Fruit fly (Drosophila melanogaster) whole organism, larva: ENCODE results near the gene esg.

Experiments used
- noc ChIP-seq: fragments of 200-800 bp; sonication (Bioruptor generic); optimal IDR thresholded peaks from 3 replicates; lab custom pipeline; 2019; ENCODE audit warnings: missing biosample characterization, mild to moderate bottlenecking, missing genetic modification characterization, moderate library complexity

Gene esg

DNA sequence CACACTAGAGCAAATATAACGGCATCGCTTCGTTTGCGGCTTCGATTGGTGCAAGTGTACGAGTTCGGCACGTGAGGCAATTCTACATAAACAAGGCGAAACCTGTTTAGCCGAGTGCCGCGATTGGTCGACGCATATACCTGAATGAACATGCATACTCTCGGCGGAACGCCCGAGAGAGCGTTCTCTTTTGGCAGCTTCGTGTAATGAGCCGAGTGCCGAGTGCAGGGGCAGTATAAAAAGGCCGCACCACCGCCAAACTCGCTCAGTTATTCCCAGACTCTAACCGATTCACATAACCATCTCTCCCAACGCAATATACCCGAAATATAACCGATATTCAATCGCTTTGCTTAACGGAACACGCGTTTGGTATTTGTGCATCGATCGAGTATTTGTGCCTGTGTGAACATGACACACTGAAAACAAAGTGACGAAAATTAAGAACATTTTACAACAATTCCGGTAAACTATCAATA, at the start of gene esg:
esg (plus strand) TSS at position 265 of the 479 bp plus-strand sequence.
- no peak for TF ChIP-seq noc (tag; lab: Kevin White, UChicago)

- TF ChIP-seq noc (tag; lab: Kevin White, UChicago), result no peak
Measured at dm6 chr2L:15284700-15285099, 49.0 kb upstream of the esg start, which contains the start of gene CG15263. Gene CG15263, plus strand, starts transcription at chr2L:15285000.

DNA sequence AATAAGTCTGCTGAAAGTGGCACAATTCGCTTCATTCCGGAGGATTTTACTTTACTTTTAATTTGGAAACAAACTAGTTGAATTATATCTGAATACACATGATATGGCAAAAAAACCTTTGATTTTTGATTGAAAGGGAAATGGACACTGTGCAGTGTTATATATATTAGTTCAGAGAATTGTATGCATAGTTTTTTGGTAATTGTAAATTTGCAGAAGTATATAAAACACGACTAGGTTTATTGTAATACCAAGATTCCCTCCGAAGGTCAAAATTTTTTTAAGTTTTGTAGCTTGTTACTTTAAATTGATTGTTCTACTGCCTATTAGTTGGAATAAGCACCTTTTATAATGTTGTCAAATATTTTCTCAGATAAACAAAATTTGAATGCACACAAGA, 41.5 kb upstream of the esg start, which contains the start of gene CG15260:
CG15260 (minus strand) TSS at position 101 of the 400 bp plus-strand sequence.
- no peak for TF ChIP-seq noc (tag; lab: Kevin White, UChicago)

- no peak for TF ChIP-seq noc (tag; lab: Kevin White, UChicago)
Measured at dm6 chr2L:15297508-15297907, 36.2 kb upstream of the esg start, which contains the start of gene CG15262. Gene CG15262, plus strand, starts transcription at chr2L:15297808.

DNA sequence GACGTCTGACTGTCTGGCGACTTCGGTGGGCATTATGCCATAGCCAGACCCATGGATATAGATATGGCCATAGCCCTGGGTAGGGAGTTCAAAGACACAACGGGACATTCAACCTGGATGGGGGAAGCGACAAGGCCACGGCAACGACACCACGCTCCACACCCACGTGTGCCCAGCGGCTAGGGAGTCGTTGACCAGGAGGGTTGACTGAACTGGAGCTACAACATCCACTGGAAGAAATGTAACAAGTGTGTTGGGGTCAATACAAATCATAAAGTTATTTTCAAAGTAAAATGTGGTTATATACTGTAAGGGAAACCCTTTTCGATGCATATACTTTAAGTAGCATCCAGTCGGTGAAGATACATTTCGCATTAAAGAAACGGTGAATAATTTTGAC, 31.8 kb upstream of the esg start:
- TF ChIP-seq noc (tag; lab: Kevin White, UChicago), result no peak

- no peak for TF ChIP-seq noc (tag; lab: Kevin White, UChicago)
Measured at dm6 chr2L:15304359-15304758, 29.3 kb upstream of the esg start.

DNA sequence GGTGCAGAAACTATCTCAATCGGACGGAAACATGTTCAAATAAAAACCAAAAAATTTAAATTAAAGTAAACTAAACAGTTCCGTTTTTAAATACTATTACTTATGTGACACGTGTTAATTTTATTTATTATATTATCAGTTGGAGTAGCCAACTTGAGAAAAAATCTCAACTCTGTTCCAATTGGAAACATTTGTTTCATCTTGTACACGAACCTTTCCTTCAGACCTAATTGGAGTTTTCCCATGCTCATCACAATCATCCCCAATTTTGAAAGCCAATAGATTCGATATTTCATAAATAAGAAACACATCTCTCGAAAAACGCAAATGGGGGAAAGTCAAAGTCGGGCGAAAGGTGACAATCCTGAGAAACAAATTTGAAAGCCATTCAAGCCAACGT, 26.9 kb upstream of the esg start:
- no peak for TF ChIP-seq noc (tag; lab: Kevin White, UChicago)

- TF ChIP-seq noc (tag; lab: Kevin White, UChicago), result no peak
Measured at dm6 chr2L:15314903-15315302, 18.8 kb upstream of the esg start.

DNA sequence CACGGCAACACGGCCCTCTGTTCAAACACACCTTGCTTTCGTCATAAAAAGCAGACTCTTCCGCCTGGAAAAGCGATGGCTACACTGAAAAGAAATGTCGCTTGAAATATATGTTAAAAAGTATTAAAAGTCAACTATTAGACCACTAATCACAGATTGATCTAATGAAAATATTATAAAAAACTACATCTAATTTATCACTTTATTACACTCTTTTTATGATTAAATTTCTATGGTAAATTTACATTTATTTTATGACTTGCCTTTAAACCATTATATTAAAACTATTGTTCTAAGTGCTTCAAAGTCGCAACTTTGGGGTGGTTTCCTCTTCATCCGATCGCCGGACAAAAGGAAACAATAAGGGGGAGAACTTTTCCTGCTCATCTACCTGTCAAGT, 17.3 kb upstream of the esg start:
- no peak for TF ChIP-seq noc (tag; lab: Kevin White, UChicago)

DNA sequence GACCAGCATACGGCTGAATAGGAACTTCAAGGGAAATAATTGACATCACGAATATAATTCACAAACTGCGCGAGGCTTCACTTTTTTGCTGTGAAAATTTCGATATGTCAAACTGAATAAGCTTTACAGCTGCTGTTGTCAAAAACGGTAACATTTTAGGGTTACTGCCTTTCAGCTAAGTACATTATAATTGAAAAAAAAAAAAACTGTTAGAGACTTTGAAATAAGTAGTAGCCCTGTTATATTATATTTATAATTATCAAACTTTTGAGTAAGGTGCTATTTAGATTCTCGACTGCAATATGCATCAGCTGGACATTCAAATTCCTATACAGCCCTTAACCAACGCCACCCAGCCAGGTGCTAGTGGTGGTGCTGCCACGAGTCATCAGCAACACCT, 14.9 kb upstream of the esg start, which contains the start of gene nht:
nht (minus strand) TSS at position 101 of the 400 bp plus-strand sequence.
- TF ChIP-seq noc (tag; lab: Kevin White, UChicago), result no peak

DNA sequence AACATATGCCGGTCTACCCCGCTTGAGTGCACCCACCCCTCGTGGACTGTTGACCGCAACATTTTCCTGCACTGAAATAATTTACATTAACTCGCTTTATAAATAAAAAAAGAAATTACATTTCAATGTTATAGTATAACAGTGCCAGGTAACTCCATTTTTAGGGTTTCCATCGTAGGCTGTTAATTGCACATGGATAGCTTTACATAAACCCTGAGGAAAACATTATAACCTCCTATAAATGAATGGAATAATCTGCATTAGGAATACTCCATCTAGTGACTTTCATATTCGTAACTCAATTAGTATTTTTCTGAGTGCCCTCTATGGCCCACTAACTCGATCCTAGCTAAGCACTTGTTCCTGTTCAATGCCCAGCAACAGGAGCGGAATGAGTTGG, 14.5 kb upstream of the esg start:
- no peak for TF ChIP-seq noc (tag; lab: Kevin White, UChicago)

DNA sequence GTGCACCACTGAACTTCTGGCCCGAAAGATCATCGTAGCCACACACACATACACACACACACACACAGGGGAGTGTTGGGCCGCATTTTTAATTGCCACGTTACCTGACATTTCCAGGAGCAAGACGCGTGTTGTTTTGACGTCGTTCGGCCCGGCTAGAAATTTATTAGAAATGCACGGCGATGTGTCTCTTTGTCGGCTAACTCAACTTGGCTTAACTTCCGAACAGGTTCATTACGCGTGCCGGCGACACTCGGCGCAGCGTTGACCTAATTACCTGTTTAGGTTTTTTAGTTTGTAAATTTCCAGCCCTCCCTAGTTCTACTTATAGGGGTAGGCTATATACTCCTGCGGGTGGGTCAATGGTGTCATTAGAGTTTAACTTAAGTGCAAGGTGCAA, 13.8 kb upstream of the esg start:
- TF ChIP-seq noc (tag; lab: Kevin White, UChicago), result no peak

DNA sequence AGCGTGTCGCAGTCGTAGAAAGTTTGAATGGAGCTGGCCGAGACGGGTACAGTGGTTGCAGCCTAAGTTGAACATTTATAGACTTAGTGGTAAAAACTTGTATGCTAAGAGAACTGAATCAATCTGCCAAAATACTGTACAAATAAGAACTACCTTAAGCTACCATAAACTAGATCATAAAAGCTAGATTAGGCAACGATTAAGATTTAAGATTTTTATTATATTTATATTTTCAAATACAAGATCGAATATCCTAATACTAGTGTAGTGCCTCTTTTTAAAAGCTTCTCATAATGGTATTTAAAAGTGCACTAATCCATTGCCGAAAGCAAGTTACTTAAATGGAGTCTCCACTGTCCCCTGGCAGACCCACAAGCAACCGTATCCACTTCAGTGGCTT, 12.3 kb upstream of the esg start:
- TF ChIP-seq noc (tag; lab: Kevin White, UChicago), result no peak

dm6 chr2L:15323196-15323595, 10.5 kb upstream of the esg start:
- no peak for TF ChIP-seq noc (tag; lab: Kevin White, UChicago)

dm6 chr2L:15324103-15324840, 9.4 kb upstream of the esg start:
- no peak for TF ChIP-seq noc (tag; lab: Kevin White, UChicago)

- TF ChIP-seq noc (tag; lab: Kevin White, UChicago), result no peak
Measured at dm6 chr2L:15325555-15326285, 7.9 kb upstream of the esg start.
